Worm (Caenorhabditis elegans) whole organism, early embryonic: Measurements from ENCODE around the gene snr-3.

Experiments used
- B0310.2 ChIP-seq: sonication (generic microtip); optimal IDR thresholded peaks from 2 replicates; lab custom pipeline; 2016; ENCODE audit warnings: mild to moderate bottlenecking, missing genetic modification characterization, missing compliant biosample characterization
- F13C5.2 ChIP-seq: sonication (generic microtip); optimal IDR thresholded peaks from 2 replicates; lab custom pipeline; 2017; ENCODE audit warnings: mild to moderate bottlenecking, missing genetic modification characterization, inconsistent platforms, missing compliant biosample characterization
- aly-1 ChIP-seq: sonication (generic microtip); optimal IDR thresholded peaks from 2 replicates; lab custom pipeline; 2016; ENCODE audit warnings: missing genetic modification characterization, missing compliant biosample characterization
- ama-1 ChIP-seq: fragments of 150-350 bp; optimal IDR thresholded peaks from 2 replicates; lab custom pipeline; 2014
- ceh-13 ChIP-seq: fragments of 200-800 bp; sonication (Bioruptor generic); optimal IDR thresholded peaks from 2 replicates; lab custom pipeline; 2018; ENCODE audit warnings: mild to moderate bottlenecking, missing genetic modification characterization, missing compliant biosample characterization
- ceh-36 ChIP-seq: sonication (generic microtip); optimal IDR thresholded peaks from 2 replicates; lab custom pipeline; 2016; ENCODE audit warnings: missing genetic modification characterization, inconsistent platforms, missing compliant biosample characterization
- ets-7 ChIP-seq: sonication (generic microtip); optimal IDR thresholded peaks from 2 replicates; lab custom pipeline; 2016; ENCODE audit warnings: missing genotype, missing genetic modification characterization, missing compliant biosample characterization
- flt-1 ChIP-seq: fragments of 200-800 bp; sonication (Bioruptor generic); IDR thresholded peaks from 2 replicates; pipeline ENCODE4 v1.3.6; 2022; ENCODE audit warnings: missing genetic modification characterization, missing compliant biosample characterization
- hmbx-1 ChIP-seq: sonication (generic microtip); optimal IDR thresholded peaks from 2 replicates; lab custom pipeline; 2016; ENCODE audit warnings: mild to moderate bottlenecking, missing genetic modification characterization, missing compliant biosample characterization
- hmg-4 ChIP-seq: fragments of 200-800 bp; sonication (Bioruptor generic); optimal IDR thresholded peaks from 2 replicates; lab custom pipeline; 2018; ENCODE audit warnings: mild to moderate bottlenecking, missing genetic modification characterization, missing compliant biosample characterization
- hnd-1 ChIP-seq: sonication (generic microtip); optimal IDR thresholded peaks from 2 replicates; lab custom pipeline; 2016; ENCODE audit warnings: missing genetic modification characterization, missing compliant biosample characterization
- pes-1 ChIP-seq: fragments of 200-800 bp; sonication (Bioruptor generic); IDR thresholded peaks from 2 replicates; pipeline ENCODE4 v1.3.6; 2022; ENCODE audit warnings: missing genetic modification reagents, missing genetic modification characterization, missing compliant biosample characterization
- scrt-1 ChIP-seq: fragments of 200-800 bp; sonication (Bioruptor generic); IDR thresholded peaks from 2 replicates; pipeline ENCODE4 v1.3.6; 2022; ENCODE audit warnings: missing genetic modification characterization, missing compliant biosample characterization
- sea-1 ChIP-seq: fragments of 200-800 bp; sonication (Bioruptor generic); conservative IDR thresholded peaks from 2 replicates; pipeline ENCODE4 v1.3.6; 2022; ENCODE audit warnings: missing genetic modification characterization, missing compliant biosample characterization
- tbx-11 ChIP-seq: fragments of 200-800 bp; sonication (Bioruptor generic); IDR thresholded peaks from 2 replicates; pipeline ENCODE4 v1.3.6; 2022; ENCODE audit warnings: missing genetic modification characterization, missing compliant biosample characterization
- tbx-37 ChIP-seq: fragments of 200-800 bp; sonication (Bioruptor generic); conservative IDR thresholded peaks from 2 replicates; pipeline ENCODE4 v1.3.6; 2022; ENCODE audit warnings: missing genetic modification reagents, missing genetic modification characterization, missing compliant biosample characterization
- tra-4 ChIP-seq: sonication (generic microtip); optimal IDR thresholded peaks from 2 replicates; lab custom pipeline; 2017; ENCODE audit warnings: missing genetic modification characterization, missing compliant biosample characterization

snr-3 gene

ce11 chrII:6476655-6477054, 12.9 kb downstream of the snr-3 start, which contains the start of gene T28D9.4:
TSS of gene T28D9.4 (plus strand) at chrII:6476955.
- no peak for TF ChIP-seq hmg-4 (GFP tag; lab: Kevin White, UChicago)

ce11 chrII:6475180-6475737, 14.3 kb downstream of the snr-3 start, which contains the start of gene T28D9.16:
TSS of gene T28D9.16 (plus strand) at chrII:6475687.
- no peak for TF ChIP-seq sea-1 (GFP tag; lab: Robert Waterston, UW)
- no peak for TF ChIP-seq B0310.2 (tag; lab: Kevin White, UChicago)
- TF ChIP-seq hnd-1 (tag; lab: Kevin White, UChicago) = no peak
- no peak for TF ChIP-seq ama-1 (lab: Kevin White, UChicago)

DNA sequence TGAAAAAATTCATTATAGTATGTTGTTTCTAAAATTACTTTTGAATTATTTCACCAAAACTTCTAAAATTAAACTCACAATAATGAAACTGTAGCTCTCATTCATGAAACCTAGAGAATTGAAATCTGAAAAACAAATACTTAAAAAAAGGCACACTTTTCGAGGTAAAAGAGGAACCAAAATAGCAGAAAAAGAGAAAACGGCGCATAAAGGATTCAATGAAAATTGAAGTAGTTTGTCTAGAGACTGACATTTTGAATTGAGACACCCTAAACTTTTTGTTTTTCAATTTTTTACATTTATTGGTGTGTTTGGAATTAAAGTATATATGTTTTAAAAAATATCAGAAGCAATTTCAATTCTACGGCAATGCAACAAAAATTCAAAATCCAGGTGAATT, 18.6 kb downstream of the snr-3 start, which contains the start of gene dgk-5:
Gene dgk-5, minus strand, starts transcription at position 101 of the 400 bp plus-strand sequence.
- TF ChIP-seq ama-1 (lab: Kevin White, UChicago) = no peak
- TF ChIP-seq F13C5.2 (tag; lab: Kevin White, UChicago) = no peak
- TF ChIP-seq B0310.2 (tag; lab: Kevin White, UChicago) = no peak
- TF ChIP-seq tra-4 (tag; lab: Kevin White, UChicago) = no peak
- no peak for TF ChIP-seq ceh-36 (tag; lab: Kevin White, UChicago)
- TF ChIP-seq tbx-37 (GFP tag; lab: Robert Waterston, UW) = no peak

DNA sequence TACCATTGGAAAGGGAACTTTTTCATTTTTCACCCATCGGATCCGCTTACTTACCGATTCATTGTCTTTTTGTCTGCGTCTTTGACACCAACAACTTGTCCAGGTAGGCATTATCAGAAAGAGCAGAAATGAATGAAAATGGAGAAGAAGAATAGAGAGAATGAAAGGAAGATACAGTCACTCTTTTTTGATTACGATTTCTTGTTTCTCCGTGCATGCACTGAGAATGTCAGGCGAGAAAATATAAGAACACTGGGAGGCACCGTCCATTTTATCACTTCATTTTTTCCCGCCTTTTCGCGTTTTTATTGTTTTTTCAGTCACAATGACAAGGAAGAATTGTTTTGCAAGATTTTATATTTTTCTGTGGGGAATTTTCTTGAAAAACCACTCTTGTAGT, 20.2 kb downstream of the snr-3 start:
- TF ChIP-seq aly-1 (tag; lab: Kevin White, UChicago) = no peak
- no peak for TF ChIP-seq tbx-11
- no peak for TF ChIP-seq hnd-1 (tag; lab: Kevin White, UChicago)
- no peak for TF ChIP-seq flt-1 (GFP tag; lab: Robert Waterston, UW)
- no peak for TF ChIP-seq B0310.2 (tag; lab: Kevin White, UChicago)
- TF ChIP-seq tra-4 (tag; lab: Kevin White, UChicago) = no peak
- TF ChIP-seq hmg-4 (GFP tag; lab: Kevin White, UChicago) = no peak
- TF ChIP-seq hmbx-1 (tag; lab: Kevin White, UChicago) = no peak
- no peak for TF ChIP-seq sea-1 (GFP tag; lab: Robert Waterston, UW)
- no peak for TF ChIP-seq ceh-13
- no peak for TF ChIP-seq pes-1
- TF ChIP-seq ets-7 (tag; lab: Kevin White, UChicago) = no peak
- TF ChIP-seq ama-1 (lab: Kevin White, UChicago) = no peak
- TF ChIP-seq scrt-1 (GFP tag; lab: Robert Waterston, UW) = no peak
- TF ChIP-seq tbx-37 (GFP tag; lab: Robert Waterston, UW) = no peak

- TF ChIP-seq hnd-1 (tag; lab: Kevin White, UChicago) = no peak
- TF ChIP-seq B0310.2 (tag; lab: Kevin White, UChicago) = no peak
- TF ChIP-seq ceh-36 (tag; lab: Kevin White, UChicago) = no peak
- TF ChIP-seq hmbx-1 (tag; lab: Kevin White, UChicago) = no peak
- no peak for TF ChIP-seq ama-1 (lab: Kevin White, UChicago)
- TF ChIP-seq pes-1 = no peak
- TF ChIP-seq aly-1 (tag; lab: Kevin White, UChicago) = no peak
- no peak for TF ChIP-seq flt-1 (GFP tag; lab: Robert Waterston, UW)
- TF ChIP-seq sea-1 (GFP tag; lab: Robert Waterston, UW) = no peak
- TF ChIP-seq ceh-13 = no peak
- TF ChIP-seq ets-7 (tag; lab: Kevin White, UChicago) = no peak
Measured at ce11 chrII:6454671-6455070, 34.9 kb downstream of the snr-3 start, which contains the start of gene aptf-1. TSS of gene aptf-1 (plus strand) at chrII:6454971.

ce11 chrII:6453341-6453806, 36.2 kb downstream of the snr-3 start, which contains the start of gene atg-16.2:
TSS of gene atg-16.2 (minus strand) at chrII:6453391.
- TF ChIP-seq ceh-36 (tag; lab: Kevin White, UChicago) (peak; percentile 11), hnd-1 (tag; lab: Kevin White, UChicago) (no peak)

DNA sequence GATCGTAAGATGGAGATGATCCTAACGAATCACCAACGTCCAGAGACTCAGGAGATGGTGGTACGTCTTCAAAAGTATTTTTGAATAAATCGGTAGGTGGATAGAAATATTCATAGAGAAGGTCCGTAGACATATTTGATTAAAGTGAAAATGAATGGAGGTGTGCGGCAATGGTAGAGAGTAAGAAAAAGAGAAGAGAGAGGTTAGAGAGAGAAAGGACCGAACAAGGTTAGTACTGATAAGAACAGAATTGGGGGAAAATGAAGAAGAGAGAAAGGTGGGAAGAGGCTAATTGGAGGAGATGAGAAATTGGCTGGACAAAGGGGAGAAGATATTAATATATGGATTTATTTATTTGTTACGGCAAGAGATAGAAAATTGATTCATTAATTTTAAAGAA, 39.9 kb downstream of the snr-3 start, which contains the start of gene nhr-22:
Gene nhr-22, minus strand, starts transcription at position 137 of the 400 bp plus-strand sequence.
- TF ChIP-seq sea-1 (GFP tag; lab: Robert Waterston, UW) (no peak), aly-1 (tag; lab: Kevin White, UChicago) (no peak), hnd-1 (tag; lab: Kevin White, UChicago) (no peak), hmbx-1 (tag; lab: Kevin White, UChicago) (no peak), ceh-36 (tag; lab: Kevin White, UChicago) (no peak), scrt-1 (GFP tag; lab: Robert Waterston, UW) (no peak), ets-7 (tag; lab: Kevin White, UChicago) (no peak), B0310.2 (tag; lab: Kevin White, UChicago) (no peak), tra-4 (tag; lab: Kevin White, UChicago) (no peak), pes-1 (no peak)

- TF ChIP-seq scrt-1 (GFP tag; lab: Robert Waterston, UW) (no peak), B0310.2 (tag; lab: Kevin White, UChicago) (no peak), sea-1 (GFP tag; lab: Robert Waterston, UW) (no peak), ceh-13 (no peak), pes-1 (no peak), aly-1 (tag; lab: Kevin White, UChicago) (no peak), hmbx-1 (tag; lab: Kevin White, UChicago) (no peak), ets-7 (tag; lab: Kevin White, UChicago) (no peak), flt-1 (GFP tag; lab: Robert Waterston, UW) (no peak), tra-4 (tag; lab: Kevin White, UChicago) (no peak), F13C5.2 (tag; lab: Kevin White, UChicago) (no peak), hmg-4 (GFP tag; lab: Kevin White, UChicago) (no peak), tbx-37 (GFP tag; lab: Robert Waterston, UW) (no peak), ama-1 (lab: Kevin White, UChicago) (no peak), tbx-11 (no peak), ceh-36 (tag; lab: Kevin White, UChicago) (no peak), hnd-1 (tag; lab: Kevin White, UChicago) (no peak)
Measured at ce11 chrII:6448656-6449055, 40.9 kb downstream of the snr-3 start.
